Worm (Caenorhabditis elegans) whole organism, midembryonic: ENCODE measurements around the gene col-153.

Experiments
- flt-1 ChIP-seq: fragments of 200-800 bp; sonication (Bioruptor generic); IDR thresholded peaks from 2 replicates; pipeline ENCODE4 v1.3.6; 2022; ENCODE audit warnings: missing genetic modification characterization, missing compliant biosample characterization
- tab-1 ChIP-seq: fragments of 200-800 bp; sonication (Bioruptor generic); IDR thresholded peaks from 2 replicates; pipeline ENCODE4 v1.3.6; 2022; ENCODE audit warnings: missing genetic modification characterization, missing compliant biosample characterization
- ztf-29 ChIP-seq: fragments of 200-800 bp; sonication (Bioruptor generic); IDR thresholded peaks from 2 replicates; pipeline ENCODE4 v1.3.6; 2022; ENCODE audit warnings: missing genetic modification reagents, missing genetic modification characterization, missing compliant biosample characterization

DNA sequence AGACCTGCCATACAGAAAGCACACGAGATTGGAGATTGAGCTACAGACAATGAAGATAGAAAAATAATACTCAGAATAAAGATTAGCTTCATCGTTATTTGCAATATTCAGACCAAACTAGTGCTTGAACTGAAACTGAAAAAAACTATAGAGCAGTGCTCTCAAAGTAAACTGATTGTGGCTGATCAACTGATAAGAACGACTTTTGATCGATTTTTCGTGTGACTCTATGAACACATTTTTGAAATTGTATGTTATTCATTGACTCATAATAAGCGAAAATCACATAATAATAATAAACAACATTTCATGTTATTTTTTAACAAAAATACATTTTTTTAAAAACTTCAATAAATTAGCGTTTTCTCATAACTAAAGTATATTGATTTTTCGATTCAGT lies 48.5 kb upstream of the col-153 start, which contains the start of gene spp-16:
- no peak for TF ChIP-seq ztf-29 (GFP tag; lab: Robert Waterston, UW)
- TF ChIP-seq flt-1 (GFP tag; lab: Robert Waterston, UW) = no peak
- TF ChIP-seq tab-1 (GFP tag; lab: Robert Waterston, UW) = no peak
